Worm (Caenorhabditis elegans): Measurements from ENCODE around the gene tbp-1.

Gene tbp-1

ce11 chrIII:7338693-7339092, 45.1 kb upstream of the tbp-1 start, which contains the start of gene kap-1 (continued):
- TF ChIP-seq madf-5 (GFP tag; IDR thresholded peaks at IDR 0.05) (no peak), nhr-11 (tag; optimal IDR thresholded peaks at IDR 0.05) (no peak), lsy-2 (tag; optimal IDR thresholded peaks at IDR 0.05) (peak in 1 of 2 experiments; percentile 33), ceh-32 (tag; optimal IDR thresholded peaks at IDR 0.05; ENCODE audit: poor library complexity) (no peak), arid-1 (GFP tag; conservative IDR thresholded peaks at IDR 0.05) (no peak), madf-9 (GFP tag; conservative IDR thresholded peaks at IDR 0.05) (no peak), pha-4 (GFP tag; IDR thresholded peaks at IDR 0.05) (no peak), pha-4 (tag; optimal IDR thresholded peaks at IDR 0.05) (no peak), nhr-102 (tag; optimal IDR thresholded peaks at IDR 0.05) (peak; percentile 29), nhr-6 (tag; optimal IDR thresholded peaks at IDR 0.05) (no peak), saeg-2 (GFP tag; IDR thresholded peaks at IDR 0.05) (no peak), nhr-42 (GFP tag; IDR thresholded peaks at IDR 0.05) (no peak), nhr-48 (tag; optimal IDR thresholded peaks at IDR 0.05) (peak; percentile 22), ZK337.2 (GFP tag; IDR thresholded peaks at IDR 0.05) (0 out of 2 replicates have a peak, but pooled peaks have one; percentile 37), ceh-28 (tag; optimal IDR thresholded peaks at IDR 0.05) (no peak), Y5F2A.4 (GFP tag; optimal IDR thresholded peaks at IDR 0.05) (no peak), F37D6.2 (tag; optimal IDR thresholded peaks at IDR 0.05) (no peak)

ce11 chrIII:7339138-7339537, 44.7 kb upstream of the tbp-1 start:
- TF ChIP-seq nhr-41 (GFP tag; IDR thresholded peaks at IDR 0.05) = no peak

DNA sequence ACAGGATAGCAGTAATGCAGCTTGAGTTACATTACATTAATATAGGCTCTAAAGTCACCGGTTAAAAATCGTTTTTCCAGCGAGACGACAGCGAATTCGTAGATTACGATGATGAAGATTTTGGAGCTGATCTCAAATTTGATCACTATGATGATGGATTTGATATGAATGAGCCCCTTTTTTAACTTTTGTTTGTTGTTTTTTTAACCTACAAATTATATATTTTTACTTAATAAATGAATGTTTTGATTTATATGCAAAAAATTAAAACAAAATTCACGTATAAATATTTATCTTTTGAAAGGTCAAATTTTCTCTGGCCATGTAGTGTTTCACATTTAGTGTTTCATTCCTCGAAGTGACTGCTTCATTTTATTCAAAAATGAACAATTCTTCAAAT, 40.4 kb upstream of the tbp-1 start, which contains the start of gene F08F8.6:
Gene F08F8.6, plus strand, starts transcription at position 301 of the 400 bp plus-strand sequence.
- no peak for TF ChIP-seq T20F7.1 (GFP tag; optimal IDR thresholded peaks at IDR 0.05)
- no peak for TF ChIP-seq dmd-9 (GFP tag; IDR thresholded peaks at IDR 0.05)
- TF ChIP-seq lin-38 (GFP tag; IDR thresholded peaks at IDR 0.05) = no peak
- no peak for TF ChIP-seq lin-13 (GFP tag; optimal IDR thresholded peaks at IDR 0.05)
- no peak for TF ChIP-seq egl-43 (GFP tag; IDR thresholded peaks at IDR 0.05)
- no peak for TF ChIP-seq mxl-3 (GFP tag; optimal IDR thresholded peaks at IDR 0.05)
- TF ChIP-seq Y75B8A.6 (GFP tag; IDR thresholded peaks at IDR 0.05) = no peak

- TF ChIP-seq arid-1 (GFP tag; conservative IDR thresholded peaks at IDR 0.05) (no peak), hlh-30 (tag; optimal IDR thresholded peaks at IDR 0.05; ENCODE audit: insufficient read depth) (no peak), daf-16 (GFP tag; optimal IDR thresholded peaks at IDR 0.05) (no peak), daf-16 (tag; optimal IDR thresholded peaks at IDR 0.05) (peak; percentile 7), saeg-2 (GFP tag; IDR thresholded peaks at IDR 0.05) (no peak)
Observed at ce11 chrIII:7347049-7347448, 36.8 kb upstream of the tbp-1 start, which contains the start of gene F08F8.7. F08F8.7 (minus strand) TSS chrIII:7347149.

DNA sequence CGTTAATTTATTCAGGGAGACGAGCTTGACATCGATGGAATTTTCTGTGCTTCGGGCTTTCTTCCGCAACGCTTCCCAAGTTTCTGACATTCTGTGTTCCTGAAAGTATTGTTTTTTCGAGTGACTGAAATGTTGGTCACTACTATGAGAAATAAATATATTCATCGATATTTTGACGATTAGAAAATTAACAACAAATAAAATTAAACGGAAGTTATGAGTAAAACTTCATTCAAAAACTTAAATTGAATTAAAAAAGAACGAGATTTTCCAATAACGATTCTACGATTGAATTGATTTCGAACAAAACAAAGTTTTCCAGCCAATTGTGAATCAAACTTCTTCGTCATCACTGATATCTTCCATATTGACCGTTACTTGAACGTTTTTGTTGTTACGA, 34.8 kb upstream of the tbp-1 start, which contains the start of gene gos-28:
Gene gos-28, minus strand, starts transcription at position 101 of the 400 bp plus-strand sequence.
- TF ChIP-seq nhr-237 (tag; optimal IDR thresholded peaks at IDR 0.05) = no peak
- no peak for TF ChIP-seq ceh-62 (tag; optimal IDR thresholded peaks at IDR 0.05)
- no peak for TF ChIP-seq cey-2 (tag; optimal IDR thresholded peaks at IDR 0.05; ENCODE audit: borderline replicate concordance, insufficient read depth)
- TF ChIP-seq nhr-11 (tag; optimal IDR thresholded peaks at IDR 0.05) = no peak
- TF ChIP-seq ama-1 (optimal IDR thresholded peaks at IDR 0.05) = peak; percentile 16

- TF ChIP-seq F44E2.7 (GFP tag; IDR thresholded peaks at IDR 0.05) = no peak
- TF ChIP-seq aha-1 (tag) = peak; percentile 81
- peak; percentile 35 for TF ChIP-seq dve-1 (tag; optimal IDR thresholded peaks at IDR 0.05; ENCODE audit: insufficient read depth)
- TF ChIP-seq ceh-82 (tag; optimal IDR thresholded peaks at IDR 0.05) = no peak
Observed at ce11 chrIII:7353871-7354270, 30.0 kb upstream of the tbp-1 start, which contains the start of gene F08F8.9. F08F8.9 (minus strand) TSS chrIII:7353971.
